Worm (Caenorhabditis elegans) whole organism, L1 larva: ENCODE data around the gene mutd-1.
A peak's percentile ranks its signal among the peaks of the same experiment; 100 is the strongest.

Experiments
- C04F5.9 ChIP-seq: sonication (generic microtip); optimal IDR thresholded peaks from 2 replicates; lab custom pipeline; 2016; ENCODE audit warnings: missing genetic modification characterization, missing compliant biosample characterization
- C16A3.4 ChIP-seq: fragments of 150-350 bp; optimal IDR thresholded peaks from 2 replicates; lab custom pipeline; 2014; ENCODE audit warnings: missing biosample characterization, missing genetic modification characterization
- Y116A8C.19 ChIP-seq: sonication (generic microtip); optimal IDR thresholded peaks from 2 replicates; lab custom pipeline; 2016; ENCODE audit warnings: missing compliant biosample characterization, missing genetic modification characterization, borderline replicate concordance
- aly-2 ChIP-seq: fragments of 150-350 bp; optimal IDR thresholded peaks from 2 replicates; lab custom pipeline; 2014; ENCODE audit warnings: missing biosample characterization, missing genetic modification characterization
- ama-1 ChIP-seq: fragments of 150-350 bp; optimal IDR thresholded peaks from 2 replicates; lab custom pipeline; 2014
- blmp-1 ChIP-seq: fragments of 150-350 bp; optimal IDR thresholded peaks from 2 replicates; lab custom pipeline; 2014; ENCODE audit warnings: missing biosample characterization, missing genetic modification characterization
- ceh-63 ChIP-seq: fragments of 200-800 bp; sonication (Bioruptor generic); optimal IDR thresholded peaks from 2 replicates; lab custom pipeline; 2018; ENCODE audit warnings: mild to moderate bottlenecking, missing genetic modification characterization, missing compliant biosample characterization
- efl-1 ChIP-seq, 4 experiments: fragments of 150-350 bp; optimal IDR thresholded peaks in 3 of 4; peaks in 1 of 4; 1 replicate in 1 of 4; 2 replicates in 3 of 4; lab custom pipeline; 2014; ENCODE audit warnings: missing biosample characterization in 2 of 4, missing genetic modification characterization in 2 of 4, missing genetic modification reagents in 2 of 4
- efl-3 ChIP-seq: fragments of 200-800 bp; sonication (Bioruptor generic); optimal IDR thresholded peaks from 2 replicates; lab custom pipeline; 2018; ENCODE audit warnings: mild to moderate bottlenecking, missing genetic modification characterization, missing compliant biosample characterization
- egl-13 ChIP-seq: sonication (generic microtip); optimal IDR thresholded peaks from 2 replicates; lab custom pipeline; 2016; ENCODE audit warnings: missing genotype, missing genetic modification reagents, missing genetic modification characterization, missing compliant biosample characterization
- egl-27 ChIP-seq, 2 experiments: fragments of 150-350 bp in 1 of 2; sonication (generic microtip); optimal IDR thresholded peaks; 3 replicates each; lab custom pipeline; 2017 to 2018; ENCODE audit warnings: missing biosample characterization in 2 of 2, missing genetic modification characterization in 2 of 2, missing genetic modification reagents in 2 of 2
- elt-2 ChIP-seq: sonication (generic microtip); optimal IDR thresholded peaks from 2 replicates; lab custom pipeline; 2016; ENCODE audit warnings: missing genetic modification characterization, mild to moderate bottlenecking, inconsistent platforms, missing compliant biosample characterization, missing genetic modification reagents
- fkh-4 ChIP-seq: sonication (generic microtip); optimal IDR thresholded peaks from 2 replicates; lab custom pipeline; 2016; ENCODE audit warnings: missing compliant biosample characterization, missing genetic modification characterization, borderline replicate concordance
- fkh-8 ChIP-seq: sonication (generic microtip); optimal IDR thresholded peaks from 2 replicates; lab custom pipeline; 2016; ENCODE audit warnings: mild to moderate bottlenecking, missing genetic modification characterization, missing compliant biosample characterization
- hlh-17 ChIP-seq: fragments of 200-800 bp; sonication (Bioruptor generic); optimal IDR thresholded peaks from 2 replicates; lab custom pipeline; 2018; ENCODE audit warnings: missing genetic modification characterization, mild to moderate bottlenecking, missing compliant biosample characterization, moderate library complexity, borderline replicate concordance
- isw-1 ChIP-seq: fragments of 200-800 bp; sonication (Bioruptor generic); IDR thresholded peaks from 2 replicates; pipeline ENCODE4 v1.3.6; 2022; ENCODE audit warnings: missing genetic modification characterization, missing compliant biosample characterization
- jun-1 ChIP-seq: fragments of 150-350 bp; optimal IDR thresholded peaks from 2 replicates; lab custom pipeline; 2014; ENCODE audit warnings: missing biosample characterization, missing genetic modification reagents, missing genetic modification characterization
- lin-13 ChIP-seq: fragments of 150-350 bp; optimal IDR thresholded peaks from 2 replicates; lab custom pipeline; 2014; ENCODE audit warnings: missing biosample characterization, missing genetic modification reagents, missing genetic modification characterization
- lin-14 ChIP-seq: fragments of 200-800 bp; sonication (Bioruptor generic); optimal IDR thresholded peaks from 2 replicates; lab custom pipeline; 2018; ENCODE audit warnings: mild to moderate bottlenecking, missing genetic modification characterization, moderate library complexity, missing compliant biosample characterization
- lin-15B ChIP-seq: fragments of 150-350 bp; sonication (generic microtip); optimal IDR thresholded peaks from 3 replicates; lab custom pipeline; 2014; ENCODE audit warnings: missing biosample characterization, missing genetic modification characterization
- lin-35 ChIP-seq, 2 experiments: fragments of 150-350 bp; optimal IDR thresholded peaks; 2 replicates each; lab custom pipeline; 2014; ENCODE audit warnings: missing biosample characterization in 2 of 2, missing genetic modification characterization in 2 of 2, missing genetic modification reagents in 2 of 2
- lin-39 ChIP-seq: fragments of 150-350 bp; optimal IDR thresholded peaks from 2 replicates; lab custom pipeline; 2014; ENCODE audit warnings: missing biosample characterization, missing genetic modification reagents, missing genetic modification characterization
- lir-3 ChIP-seq: sonication (generic microtip); optimal IDR thresholded peaks from 2 replicates; lab custom pipeline; 2016; ENCODE audit warnings: mild to moderate bottlenecking, missing genetic modification characterization, moderate library complexity, missing compliant biosample characterization; ENCODE audit not compliant: poor library complexity
- lsy-2 ChIP-seq, 2 experiments: fragments of 150-350 bp; optimal IDR thresholded peaks; 2 replicates each; lab custom pipeline; 2014; ENCODE audit warnings: missing biosample characterization in 2 of 2, missing genetic modification characterization in 2 of 2
- mab-9 ChIP-seq: fragments of 200-800 bp; sonication (Bioruptor generic); IDR thresholded peaks from 2 replicates; pipeline ENCODE4 v1.3.6; 2022; ENCODE audit warnings: missing genetic modification reagents, missing genetic modification characterization, missing compliant biosample characterization
- nhr-11 ChIP-seq: fragments of 150-350 bp; optimal IDR thresholded peaks from 2 replicates; lab custom pipeline; 2014; ENCODE audit warnings: missing biosample characterization, missing genetic modification characterization
- nhr-19 ChIP-seq: fragments of 200-800 bp; sonication (Bioruptor generic); conservative IDR thresholded peaks from 2 replicates; pipeline ENCODE4 v1.3.6; 2022; ENCODE audit warnings: missing genetic modification characterization, missing compliant biosample characterization
- nhr-20 ChIP-seq: sonication (generic microtip); optimal IDR thresholded peaks from 2 replicates; lab custom pipeline; 2016; ENCODE audit warnings: mild to moderate bottlenecking, missing genetic modification characterization, missing compliant biosample characterization
- nhr-237 ChIP-seq: fragments of 150-350 bp; optimal IDR thresholded peaks from 2 replicates; lab custom pipeline; 2014; ENCODE audit warnings: missing biosample characterization, missing genetic modification characterization
- nhr-28 ChIP-seq: fragments of 150-350 bp; optimal IDR thresholded peaks from 2 replicates; lab custom pipeline; 2014; ENCODE audit warnings: missing biosample characterization, missing genetic modification characterization
- nhr-47 ChIP-seq: sonication (generic microtip); optimal IDR thresholded peaks from 2 replicates; lab custom pipeline; 2016; ENCODE audit warnings: mild to moderate bottlenecking, missing genetic modification characterization, moderate library complexity, missing compliant biosample characterization
- nhr-71 ChIP-seq: sonication (generic microtip); optimal IDR thresholded peaks from 2 replicates; lab custom pipeline; 2016; ENCODE audit warnings: mild to moderate bottlenecking, missing genetic modification characterization, moderate library complexity, missing compliant biosample characterization
- nhr-76 ChIP-seq: sonication (generic microtip); optimal IDR thresholded peaks from 2 replicates; lab custom pipeline; 2017; ENCODE audit warnings: missing biosample characterization, missing genetic modification characterization
- nhr-77 ChIP-seq: fragments of 150-350 bp; optimal IDR thresholded peaks from 2 replicates; lab custom pipeline; 2014; ENCODE audit warnings: missing biosample characterization, missing genetic modification characterization
- nhr-84 ChIP-seq: sonication (generic microtip); optimal IDR thresholded peaks from 2 replicates; lab custom pipeline; 2017; ENCODE audit warnings: missing biosample characterization, missing genetic modification characterization
- nhr-90 ChIP-seq: sonication (generic microtip); optimal IDR thresholded peaks from 2 replicates; lab custom pipeline; 2016; ENCODE audit warnings: mild to moderate bottlenecking, missing genetic modification characterization, missing compliant biosample characterization; ENCODE audit not compliant: poor library complexity
- pag-3 ChIP-seq: sonication (generic microtip); optimal IDR thresholded peaks from 2 replicates; lab custom pipeline; 2017; ENCODE audit warnings: missing genetic modification characterization, mild to moderate bottlenecking, missing compliant biosample characterization, antibody characterized with exemption, borderline replicate concordance; ENCODE audit not compliant: insufficient read depth
- pax-3 ChIP-seq: fragments of 200-800 bp; sonication (Bioruptor generic); optimal IDR thresholded peaks from 2 replicates; lab custom pipeline; 2018; ENCODE audit warnings: mild to moderate bottlenecking, missing genetic modification characterization, moderate library complexity, missing compliant biosample characterization
- rnt-1 ChIP-seq: sonication (generic microtip); optimal IDR thresholded peaks from 2 replicates; lab custom pipeline; 2016; ENCODE audit warnings: mild to moderate bottlenecking, missing genetic modification characterization, moderate library complexity, missing compliant biosample characterization
- skn-1 ChIP-seq: fragments of 150-350 bp; optimal IDR thresholded peaks from 2 replicates; lab custom pipeline; 2014; ENCODE audit warnings: missing biosample characterization, missing genetic modification characterization
- snu-23 ChIP-seq: sonication (generic microtip); optimal IDR thresholded peaks from 2 replicates; lab custom pipeline; 2016; ENCODE audit warnings: missing genetic modification characterization, missing compliant biosample characterization
- tbx-2 ChIP-seq: sonication (generic microtip); optimal IDR thresholded peaks from 2 replicates; lab custom pipeline; 2016; ENCODE audit warnings: missing genetic modification characterization, missing compliant biosample characterization
- tlp-1 ChIP-seq: fragments of 150-350 bp; optimal IDR thresholded peaks from 2 replicates; lab custom pipeline; 2014; ENCODE audit warnings: missing biosample characterization, missing genetic modification characterization
- unc-130 ChIP-seq: fragments of 150-350 bp; optimal IDR thresholded peaks from 2 replicates; lab custom pipeline; 2017; ENCODE audit warnings: missing biosample characterization, missing genetic modification characterization, inconsistent platforms
- unc-30 ChIP-seq: sonication (generic microtip); optimal IDR thresholded peaks from 2 replicates; lab custom pipeline; 2017; ENCODE audit warnings: missing biosample characterization, missing genetic modification characterization
- xbp-1 ChIP-seq: sonication (generic microtip); optimal IDR thresholded peaks from 2 replicates; lab custom pipeline; 2016; ENCODE audit warnings: missing genetic modification characterization, missing compliant biosample characterization
- zag-1 ChIP-seq: fragments of 150-350 bp; optimal IDR thresholded peaks from 2 replicates; lab custom pipeline; 2014; ENCODE audit warnings: missing biosample characterization, missing genetic modification characterization
- zip-4 ChIP-seq: fragments of 200-800 bp; sonication (Bioruptor generic); optimal IDR thresholded peaks from 2 replicates; lab custom pipeline; 2018; ENCODE audit warnings: mild to moderate bottlenecking, missing genetic modification characterization, moderate library complexity, missing compliant biosample characterization
- ztf-11 ChIP-seq, 2 experiments: sonication (generic microtip); optimal IDR thresholded peaks; 2 replicates each; lab custom pipeline; 2016 to 2017; ENCODE audit warnings: missing genetic modification characterization in 2 of 2, missing biosample characterization in 1 of 2, missing compliant biosample characterization in 1 of 2
- ztf-4 ChIP-seq: fragments of 150-350 bp; optimal IDR thresholded peaks from 2 replicates; lab custom pipeline; 2014; ENCODE audit warnings: missing biosample characterization, missing genetic modification characterization

The mutd-1 gene

ce11 chrIV:7103211-7103679 lies 30.6 kb downstream of the mutd-1 start, which contains the start of the genes rde-8 and ZC477.3 (continued):
- peak; percentile 78 for TF ChIP-seq nhr-19
- TF ChIP-seq zip-4: peak; percentile 45
- no peak for TF ChIP-seq ztf-4
- TF ChIP-seq nhr-47: peak; percentile 89
- TF ChIP-seq lin-39 (tag; lab: Kevin White, UChicago): peak; percentile 64
- peak; percentile 52 for TF ChIP-seq elt-2 (tag; lab: Kevin White, UChicago)
- peak; percentile 5 for TF ChIP-seq nhr-77
- no peak for TF ChIP-seq pag-3 (tag; lab: Kevin White, UChicago)
- peak; percentile 23; the same call in 1 of the 2 replicates for TF ChIP-seq mab-9 (GFP tag; lab: Robert Waterston, UW)
- TF ChIP-seq ama-1 (lab: Kevin White, UChicago): peak; percentile 17
- no peak for TF ChIP-seq hlh-17 (GFP tag; lab: Kevin White, UChicago)
- peak; percentile 44 for TF ChIP-seq lin-15B (tag; lab: Kevin White, UChicago)
- peak; percentile 90 for TF ChIP-seq nhr-71 (tag; lab: Kevin White, UChicago)
- TF ChIP-seq ztf-11 (tag; optimal IDR thresholded peaks at IDR 0.05; lab: Kevin White, UChicago): peak in 1 of 2 experiments; percentile 19
- TF ChIP-seq skn-1 (tag; lab: Kevin White, UChicago): peak; percentile 74
- peak; percentile 48 for TF ChIP-seq fkh-8
- TF ChIP-seq Y116A8C.19 (tag; lab: Kevin White, UChicago): no peak
- TF ChIP-seq nhr-20: peak; percentile 81
- peak; percentile 37 for TF ChIP-seq nhr-11
- no peak for TF ChIP-seq nhr-237
- TF ChIP-seq egl-27 (tag; optimal IDR thresholded peaks at IDR 0.05; lab: Kevin White, UChicago): no peak
- TF ChIP-seq nhr-84 (tag; lab: Kevin White, UChicago): no peak
- no peak for TF ChIP-seq nhr-28 (tag; lab: Kevin White, UChicago)
- TF ChIP-seq nhr-76 (tag; lab: Kevin White, UChicago): no peak
- peak; percentile 56 for TF ChIP-seq isw-1 (GFP tag; lab: Robert Waterston, UW)
- TF ChIP-seq lin-13: peak; percentile 34
- TF ChIP-seq zag-1 (tag; lab: Kevin White, UChicago): no peak
- TF ChIP-seq aly-2 (tag; lab: Kevin White, UChicago): peak; percentile 57
- TF ChIP-seq nhr-90: peak; percentile 85
- TF ChIP-seq jun-1 (tag; lab: Kevin White, UChicago): peak; percentile 65
- TF ChIP-seq tlp-1 (tag; lab: Kevin White, UChicago): no peak
- TF ChIP-seq lir-3 (tag; lab: Kevin White, UChicago): peak; percentile 9
- TF ChIP-seq snu-23 (GFP tag; lab: Kevin White, UChicago): peak; percentile 90
- no peak for TF ChIP-seq unc-30
- TF ChIP-seq egl-13: peak; percentile 57
- no peak for TF ChIP-seq ceh-63
- TF ChIP-seq C04F5.9 (tag; lab: Kevin White, UChicago): no peak

- TF ChIP-seq fkh-4 (no peak), tbx-2 (peak; percentile 15), C16A3.4 (tag; lab: Kevin White, UChicago) (no peak), rnt-1 (peak; percentile 70), efl-3 (no peak), lir-3 (tag; lab: Kevin White, UChicago) (peak; percentile 13), lin-14 (GFP tag; lab: Kevin White, UChicago) (peak; percentile 65), xbp-1 (tag; lab: Kevin White, UChicago) (no peak), blmp-1 (peak; percentile 13), skn-1 (tag; lab: Kevin White, UChicago) (peak; percentile 3), lin-35 (GFP tag; optimal IDR thresholded peaks at IDR 0.05; lab: Kevin White, UChicago) (no peak), ztf-4 (peak; percentile 11), efl-1 (optimal IDR thresholded peaks at IDR 0.05; lab: Kevin White, UChicago) (peak; percentile 7 to 24), efl-1 (GFP tag; optimal IDR thresholded peaks at IDR 0.05 in 1 of 2; lab: Kevin White, UChicago) (no peak), lsy-2 (tag; optimal IDR thresholded peaks at IDR 0.05; lab: Kevin White, UChicago) (peak in 1 of 2 experiments; percentile 22), nhr-20 (peak; percentile 34), unc-130 (tag; lab: Kevin White, UChicago) (peak; percentile 13), pax-3 (no peak), nhr-77 (peak; percentile 12), snu-23 (GFP tag; lab: Kevin White, UChicago) (peak; percentile 28), nhr-71 (tag; lab: Kevin White, UChicago) (peak; percentile 52), nhr-19 (peak; percentile 39)
Measured at ce11 chrIV:7099377-7099776, 34.5 kb downstream of the mutd-1 start.
